Fruit fly (Drosophila melanogaster): Measurements from ENCODE around the gene CG7295.

DNA sequence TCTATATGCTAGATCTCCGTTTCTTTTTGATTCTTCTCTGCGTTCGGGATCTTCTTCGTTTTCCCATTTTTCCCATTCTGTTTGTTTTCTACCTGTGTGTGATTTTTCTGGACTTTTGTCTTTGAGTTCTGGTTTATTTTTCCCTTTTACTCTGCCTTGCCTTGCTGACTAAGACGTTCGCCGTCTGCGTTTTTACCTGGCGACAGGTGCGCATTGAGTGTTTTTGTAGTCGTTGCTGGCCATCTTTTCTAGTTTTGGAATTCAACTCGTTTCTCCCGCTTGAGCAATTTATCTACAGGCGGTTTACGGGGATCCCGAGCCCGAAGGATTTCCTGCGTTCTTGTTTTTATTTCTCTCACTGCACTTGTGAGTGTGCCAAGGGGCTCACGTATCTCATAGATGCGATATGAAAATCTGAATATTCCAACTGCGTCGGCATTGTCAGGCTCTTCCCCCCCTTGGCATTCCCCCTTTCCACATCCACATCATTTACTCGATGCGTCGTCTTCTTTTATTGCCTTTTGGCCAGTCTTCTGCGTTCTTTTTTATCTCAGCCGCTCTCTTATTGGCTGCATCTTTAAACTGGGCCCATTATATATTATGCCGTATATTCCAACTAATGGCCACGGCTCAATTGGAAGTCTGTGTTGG is 17.1 kb downstream of the CG7295 start:
- no peak for TF ChIP-seq ttk (optimal IDR thresholded peaks at IDR 0.05)
- no peak for TF ChIP-seq insv (optimal IDR thresholded peaks at IDR 0.05)
